Worm (Caenorhabditis elegans) whole organism, L3 larva: ENCODE measurements around the gene F17C11.12.

ENCODE experiments used
- ceh-16 ChIP-seq: sonication (generic microtip); optimal IDR thresholded peaks from 2 replicates; lab custom pipeline; 2017; ENCODE audit warnings: missing biosample characterization, missing genetic modification characterization
- nhr-12 ChIP-seq: fragments of 150-350 bp; optimal IDR thresholded peaks from 2 replicates; lab custom pipeline; 2014; ENCODE audit warnings: missing biosample characterization, missing genetic modification characterization
- skn-1 ChIP-seq: fragments of 150-350 bp; optimal IDR thresholded peaks from 2 replicates; lab custom pipeline; 2014; ENCODE audit warnings: missing biosample characterization, missing genetic modification characterization

DNA sequence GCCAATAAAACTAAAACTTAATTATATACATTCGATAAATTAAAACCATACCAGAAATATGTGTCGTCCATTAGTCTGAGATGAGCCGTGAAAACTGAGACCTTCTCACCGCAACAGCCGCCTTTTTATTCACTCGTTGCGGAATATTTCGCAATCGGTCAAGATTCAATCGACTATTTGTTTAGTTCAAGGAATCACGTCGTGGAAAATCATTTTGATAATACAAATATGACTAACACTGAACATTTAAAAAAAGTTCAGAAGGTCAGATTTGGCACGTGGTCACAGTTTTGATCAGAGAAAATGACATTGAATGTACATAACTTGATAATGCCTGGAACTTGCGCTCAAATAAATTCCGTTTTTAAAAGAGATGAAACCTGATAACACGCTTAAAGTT, 2.0 kb upstream of the F17C11.12 start, which contains the start of gene F17C11.11:
- no peak for TF ChIP-seq nhr-12 (tag; lab: Kevin White, UChicago)
- no peak for TF ChIP-seq ceh-16 (tag; lab: Kevin White, UChicago)
- no peak for TF ChIP-seq skn-1
